Fruit fly (Drosophila melanogaster) Kc167 (cell line): Measurements from ENCODE around the gene CG33489.

ENCODE experiments used
- insv ChIP-seq: fragments of >200 bp; optimal IDR thresholded peaks from 3 replicates; lab custom pipeline; 2018; ENCODE audit warnings: missing external identifiers
- psq ChIP-seq: fragments of >200 bp; optimal IDR thresholded peaks from 2 replicates; lab custom pipeline; 2017; ENCODE audit warnings: missing external identifiers

DNA sequence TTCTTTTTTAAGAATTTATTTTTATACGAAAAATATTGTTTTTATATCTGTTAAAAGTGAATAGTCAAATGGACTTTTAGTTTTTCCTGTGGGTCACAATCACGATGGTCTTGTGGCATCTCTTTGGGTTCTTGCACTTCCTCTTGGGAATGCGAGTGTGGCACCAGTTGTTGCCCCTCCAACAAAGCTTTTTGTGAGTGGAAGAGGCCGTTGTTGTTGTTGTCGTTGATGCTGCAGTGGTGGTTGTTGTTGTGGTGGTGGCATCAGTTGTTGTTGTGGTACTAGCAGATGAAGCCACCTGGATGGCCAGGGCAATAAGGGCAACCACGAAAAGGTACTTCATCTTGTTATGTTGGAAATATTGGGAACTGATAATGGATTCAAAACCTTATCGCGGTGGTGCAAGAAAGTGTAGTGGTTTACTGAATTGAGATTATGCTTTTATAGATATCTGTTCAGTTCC lies 1.4 kb upstream of the CG33489 start, which contains the start of gene CG33270:
- TF ChIP-seq insv (lab: Kevin White, UChicago) (no peak), psq (no peak)
